Worm (Caenorhabditis elegans) whole organism, L4 larva: ENCODE measurements around the gene sdpn-1.

Experiments used
- D1046.2 ChIP-seq: fragments of 200-800 bp; sonication (Bioruptor generic); IDR thresholded peaks from 2 replicates; pipeline ENCODE4 v1.3.6; 2022; ENCODE audit warnings: missing genetic modification characterization, missing compliant biosample characterization
- F37D6.2 ChIP-seq: sonication (generic microtip); optimal IDR thresholded peaks from 2 replicates; lab custom pipeline; 2016; ENCODE audit warnings: mild to moderate bottlenecking, missing genetic modification characterization, missing compliant biosample characterization
- R02D3.7 ChIP-seq: fragments of 150-350 bp; sonication (generic microtip); optimal IDR thresholded peaks from 3 replicates; lab custom pipeline; 2014; ENCODE audit warnings: missing biosample characterization, missing genetic modification characterization
- Y105C5A.15 ChIP-seq: fragments of 200-800 bp; sonication (Bioruptor generic); IDR thresholded peaks from 2 replicates; pipeline ENCODE4 v1.3.6; 2022; ENCODE audit warnings: missing genetic modification characterization, missing compliant biosample characterization
- ZK337.2 ChIP-seq: fragments of 200-800 bp; sonication (Bioruptor generic); IDR thresholded peaks from 2 replicates; pipeline ENCODE4 v1.3.6; 2022; ENCODE audit warnings: missing genetic modification reagents, missing genetic modification characterization, missing compliant biosample characterization
- aha-1 ChIP-seq: fragments of 150-350 bp; peaks from one replicate; lab custom pipeline; 2014; ENCODE audit warnings: missing biosample characterization, missing genetic modification characterization
- ceh-20 ChIP-seq: fragments of 200-800 bp; sonication (Bioruptor generic); IDR thresholded peaks from 2 replicates; pipeline ENCODE4 v1.3.6; 2022; ENCODE audit warnings: missing genetic modification reagents, missing genetic modification characterization, missing compliant biosample characterization
- ceh-82 ChIP-seq: sonication (generic microtip); optimal IDR thresholded peaks from 2 replicates; lab custom pipeline; 2017; ENCODE audit warnings: missing biosample characterization, missing genetic modification characterization
- daf-16 ChIP-seq, 3 experiments: sonication (generic microtip); optimal IDR thresholded peaks; 2 replicates each; lab custom pipeline; 2016 to 2017; ENCODE audit warnings: missing genetic modification characterization in 3 of 3, missing genetic modification reagents in 3 of 3, mild to moderate bottlenecking in 2 of 3, missing compliant biosample characterization in 2 of 3, missing biosample characterization in 1 of 3, moderate library complexity in 1 of 3
- dmd-8 ChIP-seq: fragments of 200-800 bp; sonication (Bioruptor generic); IDR thresholded peaks from 2 replicates; pipeline ENCODE4 v1.3.6; 2022; ENCODE audit warnings: missing genetic modification characterization, missing compliant biosample characterization
- dmd-9 ChIP-seq: fragments of 200-800 bp; sonication (Bioruptor generic); IDR thresholded peaks from 2 replicates; pipeline ENCODE4 v1.3.6; 2022; ENCODE audit warnings: missing genetic modification reagents, missing genetic modification characterization, missing compliant biosample characterization
- dpl-1 ChIP-seq: fragments of 150-350 bp; optimal IDR thresholded peaks from 2 replicates; lab custom pipeline; 2014; ENCODE audit warnings: missing biosample characterization, missing genetic modification reagents, missing genetic modification characterization
- duxl-1 ChIP-seq: sonication (generic microtip); optimal IDR thresholded peaks from 2 replicates; lab custom pipeline; 2016; ENCODE audit warnings: mild to moderate bottlenecking, missing genetic modification characterization, moderate library complexity, missing compliant biosample characterization; ENCODE audit not compliant: poor library complexity
- egl-27 ChIP-seq: sonication (generic microtip); optimal IDR thresholded peaks from 3 replicates; lab custom pipeline; 2017; ENCODE audit warnings: missing biosample characterization, missing genetic modification reagents, missing genetic modification characterization
- hlh-11 ChIP-seq: fragments of 200-800 bp; sonication (Bioruptor generic); optimal IDR thresholded peaks from 2 replicates; lab custom pipeline; 2018; ENCODE audit warnings: mild to moderate bottlenecking, missing genetic modification characterization, missing compliant biosample characterization
- hlh-30 ChIP-seq: sonication (generic microtip); optimal IDR thresholded peaks from 2 replicates; lab custom pipeline; 2017; ENCODE audit warnings: antibody characterized with exemption, mild to moderate bottlenecking, missing genetic modification characterization, missing compliant biosample characterization; ENCODE audit not compliant: insufficient read depth
- hmg-1.1 ChIP-seq: fragments of 200-800 bp; sonication (Bioruptor generic); IDR thresholded peaks from 2 replicates; pipeline ENCODE4 v1.3.6; 2022; ENCODE audit warnings: missing genetic modification reagents, missing genetic modification characterization, missing compliant biosample characterization
- jun-1 ChIP-seq: fragments of 150-350 bp; optimal IDR thresholded peaks from 2 replicates; lab custom pipeline; 2014; ENCODE audit warnings: missing biosample characterization, missing genetic modification reagents, missing genetic modification characterization
- lin-15B ChIP-seq: fragments of 150-350 bp; sonication (generic microtip); optimal IDR thresholded peaks from 3 replicates; lab custom pipeline; 2014; ENCODE audit warnings: missing biosample characterization, missing genetic modification characterization
- lin-38 ChIP-seq: fragments of 200-800 bp; sonication (Bioruptor generic); IDR thresholded peaks from 2 replicates; pipeline ENCODE4 v1.3.6; 2022; ENCODE audit warnings: missing genetic modification reagents, missing genetic modification characterization, missing compliant biosample characterization
- lir-3 ChIP-seq: sonication (generic microtip); optimal IDR thresholded peaks from 2 replicates; lab custom pipeline; 2016; ENCODE audit warnings: mild to moderate bottlenecking, missing genetic modification characterization, missing compliant biosample characterization
- lsy-2 ChIP-seq, 2 experiments: fragments of 150-350 bp in 1 of 2; sonication (generic microtip) in 1 of 2; optimal IDR thresholded peaks; 2 replicates each; lab custom pipeline; 2014 to 2017; ENCODE audit warnings: missing biosample characterization in 2 of 2, missing genetic modification characterization in 2 of 2
- madf-5 ChIP-seq, 2 experiments: fragments of 200-800 bp; sonication (Bioruptor generic); IDR thresholded peaks; 2 replicates each; pipeline ENCODE4 v1.3.6; 2022; ENCODE audit warnings: missing compliant biosample characterization in 2 of 2, missing genetic modification characterization in 2 of 2
- mes-2 ChIP-seq: sonication (generic microtip); optimal IDR thresholded peaks from 2 replicates; lab custom pipeline; 2016; ENCODE audit warnings: missing genotype, mild to moderate bottlenecking, missing genetic modification characterization, missing compliant biosample characterization; ENCODE audit not compliant: poor library complexity, severe bottlenecking
- nhr-102 ChIP-seq: sonication (generic microtip); optimal IDR thresholded peaks from 2 replicates; lab custom pipeline; 2016; ENCODE audit warnings: mild to moderate bottlenecking, missing genetic modification characterization, moderate library complexity, missing compliant biosample characterization
- nhr-11 ChIP-seq: fragments of 150-350 bp; optimal IDR thresholded peaks from 2 replicates; lab custom pipeline; 2014; ENCODE audit warnings: missing biosample characterization, missing genetic modification characterization
- nhr-237 ChIP-seq: sonication (generic microtip); optimal IDR thresholded peaks from 2 replicates; lab custom pipeline; 2017; ENCODE audit warnings: missing biosample characterization, missing genetic modification characterization
- nhr-28 ChIP-seq: fragments of 150-350 bp; optimal IDR thresholded peaks from 2 replicates; lab custom pipeline; 2014; ENCODE audit warnings: missing biosample characterization, missing genetic modification characterization
- pha-4 ChIP-seq, 2 experiments: fragments of 150-350 bp in 1 of 2; fragments of 200-800 bp in 1 of 2; sonication (Bioruptor generic) in 1 of 2; IDR thresholded peaks in 1 of 2; optimal IDR thresholded peaks in 1 of 2; 2 replicates each; pipeline versions ENCODE4 v1.3.6 to Lab custom; 2014 to 2022; ENCODE audit warnings: missing genetic modification characterization in 2 of 2, missing genetic modification reagents in 2 of 2, missing biosample characterization in 1 of 2, missing compliant biosample characterization in 1 of 2
- rbr-2 ChIP-seq: sonication (generic microtip); optimal IDR thresholded peaks from 2 replicates; lab custom pipeline; 2016; ENCODE audit warnings: missing genotype, missing genetic modification characterization, missing compliant biosample characterization
- saeg-2 ChIP-seq: fragments of 200-800 bp; sonication (Bioruptor generic); IDR thresholded peaks from 2 replicates; pipeline ENCODE4 v1.3.6; 2022; ENCODE audit warnings: missing genetic modification reagents, missing genetic modification characterization, missing compliant biosample characterization
- sdz-12 ChIP-seq: fragments of 200-800 bp; sonication (Bioruptor generic); optimal IDR thresholded peaks from 2 replicates; lab custom pipeline; 2018; ENCODE audit warnings: mild to moderate bottlenecking, missing genetic modification characterization, missing compliant biosample characterization
- snpc-4 ChIP-seq: fragments of 150-350 bp; optimal IDR thresholded peaks from 2 replicates; lab custom pipeline; 2014; ENCODE audit warnings: missing biosample characterization, missing genetic modification characterization
- spr-3 ChIP-seq: fragments of 200-800 bp; sonication (Bioruptor generic); optimal IDR thresholded peaks from 2 replicates; lab custom pipeline; 2018; ENCODE audit warnings: mild to moderate bottlenecking, missing genetic modification characterization, missing compliant biosample characterization
- tra-1 ChIP-seq: fragments of 200-800 bp; sonication (Bioruptor generic); IDR thresholded peaks from 2 replicates; pipeline ENCODE4 v1.3.6; 2022; ENCODE audit warnings: missing genetic modification reagents, missing genetic modification characterization, missing compliant biosample characterization
- unc-62 ChIP-seq, 3 experiments: fragments of 150-350 bp in 1 of 3; sonication (generic microtip); optimal IDR thresholded peaks in 2 of 3; peaks in 1 of 3; 1 replicate in 1 of 3; 2 replicates in 2 of 3; lab custom pipeline; 2014 to 2017; ENCODE audit warnings: missing biosample characterization in 3 of 3, missing genetic modification characterization in 3 of 3, missing genetic modification reagents in 3 of 3, missing genotype in 1 of 3
- zag-1 ChIP-seq: fragments of 150-350 bp; optimal IDR thresholded peaks from 2 replicates; lab custom pipeline; 2014; ENCODE audit warnings: missing biosample characterization, missing genetic modification characterization
- zfp-2 ChIP-seq: sonication (generic microtip); optimal IDR thresholded peaks from 2 replicates; lab custom pipeline; 2016; ENCODE audit warnings: mild to moderate bottlenecking, missing genetic modification characterization, missing compliant biosample characterization
- zfp-3 ChIP-seq: fragments of 200-800 bp; sonication (Bioruptor generic); conservative IDR thresholded peaks from 2 replicates; pipeline ENCODE4 v1.3.6; 2022; ENCODE audit warnings: missing genetic modification reagents, missing genetic modification characterization, missing compliant biosample characterization
- ztf-11 ChIP-seq: fragments of 150-350 bp; optimal IDR thresholded peaks from 2 replicates; lab custom pipeline; 2014; ENCODE audit warnings: missing biosample characterization, missing genetic modification characterization

The sdpn-1 gene

DNA sequence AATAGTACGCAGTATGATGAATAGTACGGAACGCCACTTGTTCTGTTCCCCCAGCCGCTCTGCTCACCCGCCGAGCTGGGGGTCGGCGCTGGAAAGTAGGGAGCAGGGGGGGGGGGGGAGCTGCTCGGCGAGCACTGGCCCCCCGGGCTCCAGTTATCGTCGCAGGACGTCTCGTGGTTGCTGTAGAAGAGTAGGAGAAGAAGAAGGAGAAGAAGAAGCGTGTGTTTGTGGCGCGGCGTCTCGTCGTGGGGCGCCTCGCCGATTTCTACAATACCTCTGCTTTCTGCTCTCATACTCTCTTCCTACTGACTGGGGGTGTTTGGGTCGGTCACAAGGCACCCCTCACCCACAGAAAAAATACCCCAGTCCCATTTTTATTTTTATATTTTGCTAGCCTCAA is 19.3 kb upstream of the sdpn-1 start (continued):
- TF ChIP-seq dpl-1 (GFP tag; lab: Kevin White, UChicago): no peak
- peak; percentile 65; the same call in 1 of the 2 replicates for TF ChIP-seq D1046.2 (GFP tag; lab: Robert Waterston, UW)
- TF ChIP-seq R02D3.7 (tag; lab: Kevin White, UChicago): no peak
- no peak for TF ChIP-seq ZK337.2
- 0 out of 2 replicates have a peak, but pooled peaks have one; percentile 18 for TF ChIP-seq dmd-8 (GFP tag; lab: Robert Waterston, UW)
- TF ChIP-seq aha-1 (tag; lab: Kevin White, UChicago): peak; percentile 52
- no peak for TF ChIP-seq duxl-1 (tag; lab: Kevin White, UChicago)
- no peak for TF ChIP-seq snpc-4 (tag; lab: Kevin White, UChicago)
- peak in 1 of 2 experiments; percentile 54 for TF ChIP-seq lsy-2 (tag; optimal IDR thresholded peaks at IDR 0.05; lab: Kevin White, UChicago)
- TF ChIP-seq tra-1 (GFP tag; lab: Robert Waterston, UW): peak; percentile 33; the same call in 1 of the 2 replicates
- TF ChIP-seq hmg-1.1: peak; percentile 77
- TF ChIP-seq pha-4 (GFP tag; IDR thresholded peaks at IDR 0.05; lab: Robert Waterston, UW): peak; percentile 91; the same call in 1 of the 2 replicates
- TF ChIP-seq pha-4 (tag; optimal IDR thresholded peaks at IDR 0.05; lab: Kevin White, UChicago): no peak
- peak; percentile 47 for TF ChIP-seq hlh-11 (tag; lab: Kevin White, UChicago)
- peak; percentile 86 for TF ChIP-seq hlh-30 (tag; lab: Kevin White, UChicago)
- TF ChIP-seq F37D6.2 (tag; lab: Kevin White, UChicago): peak; percentile 26
- TF ChIP-seq dmd-9 (GFP tag; lab: Robert Waterston, UW): no peak
- no peak for TF ChIP-seq nhr-11
- TF ChIP-seq zag-1 (tag; lab: Kevin White, UChicago): no peak
- TF ChIP-seq rbr-2 (tag; lab: Kevin White, UChicago): peak; percentile 51
- TF ChIP-seq madf-5 (GFP tag; IDR thresholded peaks at IDR 0.05; lab: Robert Waterston, UW): no peak
- TF ChIP-seq lin-15B (tag; lab: Kevin White, UChicago): no peak
- TF ChIP-seq lir-3 (tag; lab: Kevin White, UChicago): no peak
- TF ChIP-seq spr-3: no peak
- TF ChIP-seq saeg-2 (GFP tag; lab: Robert Waterston, UW): peak; percentile 48; the same call in 1 of the 2 replicates
- TF ChIP-seq lin-38 (GFP tag; lab: Robert Waterston, UW): 0 out of 2 replicates have a peak, but pooled peaks have one; percentile 24
- TF ChIP-seq nhr-102 (tag; lab: Kevin White, UChicago): no peak
- TF ChIP-seq Y105C5A.15: 0 out of 2 replicates have a peak, but pooled peaks have one; percentile 31
- TF ChIP-seq ztf-11 (tag; lab: Kevin White, UChicago): no peak
- TF ChIP-seq egl-27 (tag; lab: Kevin White, UChicago): no peak
- no peak for TF ChIP-seq ceh-82 (tag; lab: Kevin White, UChicago)
- peak; percentile 59 for TF ChIP-seq mes-2 (tag; lab: Kevin White, UChicago)
- no peak for TF ChIP-seq jun-1 (tag; lab: Kevin White, UChicago)

DNA sequence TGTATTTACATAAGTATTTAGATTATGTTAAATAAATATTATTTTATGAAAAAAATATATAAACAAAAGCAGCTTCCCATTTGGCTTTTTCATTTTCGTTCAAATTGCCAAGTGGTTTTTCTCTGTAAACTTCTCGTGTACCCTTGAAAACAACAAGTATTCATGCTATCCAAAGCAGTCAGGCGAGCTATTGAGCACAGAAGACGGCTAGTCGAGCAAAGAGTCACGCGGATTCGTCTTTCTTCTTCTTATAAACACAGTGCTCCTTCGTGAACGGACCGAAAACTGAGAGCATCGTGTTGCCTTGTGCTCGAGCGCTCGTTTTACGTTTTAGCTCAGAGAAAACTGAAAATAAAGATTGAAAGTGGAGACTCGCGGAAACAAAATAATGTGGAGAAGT is 17.9 kb upstream of the sdpn-1 start:
- TF ChIP-seq daf-16 (GFP tag; optimal IDR thresholded peaks at IDR 0.05; lab: Kevin White, UChicago) (no peak), daf-16 (tag; optimal IDR thresholded peaks at IDR 0.05; lab: Kevin White, UChicago) (peak; percentile 2), rbr-2 (tag; lab: Kevin White, UChicago) (no peak), F37D6.2 (tag; lab: Kevin White, UChicago) (no peak), hlh-30 (tag; lab: Kevin White, UChicago) (peak; percentile 68), unc-62 (GFP tag; optimal IDR thresholded peaks at IDR 0.05 in 1 of 2; lab: Kevin White, UChicago) (no peak), unc-62 (tag; optimal IDR thresholded peaks at IDR 0.05; lab: Kevin White, UChicago) (no peak), pha-4 (GFP tag; IDR thresholded peaks at IDR 0.05; lab: Robert Waterston, UW) (no peak), pha-4 (tag; optimal IDR thresholded peaks at IDR 0.05; lab: Kevin White, UChicago) (no peak), zfp-3 (no peak), ceh-20 (GFP tag; lab: Robert Waterston, UW) (no peak), zfp-2 (tag; lab: Kevin White, UChicago) (no peak), nhr-237 (tag; lab: Kevin White, UChicago) (no peak), aha-1 (tag; lab: Kevin White, UChicago) (peak; percentile 19), nhr-28 (tag; lab: Kevin White, UChicago) (no peak), sdz-12 (GFP tag; lab: Kevin White, UChicago) (no peak)
- TF ChIP-seq, all 104 proteins: peak for 3
